Fruit fly (Drosophila melanogaster): ENCODE results near the gene CG9377.

DNA sequence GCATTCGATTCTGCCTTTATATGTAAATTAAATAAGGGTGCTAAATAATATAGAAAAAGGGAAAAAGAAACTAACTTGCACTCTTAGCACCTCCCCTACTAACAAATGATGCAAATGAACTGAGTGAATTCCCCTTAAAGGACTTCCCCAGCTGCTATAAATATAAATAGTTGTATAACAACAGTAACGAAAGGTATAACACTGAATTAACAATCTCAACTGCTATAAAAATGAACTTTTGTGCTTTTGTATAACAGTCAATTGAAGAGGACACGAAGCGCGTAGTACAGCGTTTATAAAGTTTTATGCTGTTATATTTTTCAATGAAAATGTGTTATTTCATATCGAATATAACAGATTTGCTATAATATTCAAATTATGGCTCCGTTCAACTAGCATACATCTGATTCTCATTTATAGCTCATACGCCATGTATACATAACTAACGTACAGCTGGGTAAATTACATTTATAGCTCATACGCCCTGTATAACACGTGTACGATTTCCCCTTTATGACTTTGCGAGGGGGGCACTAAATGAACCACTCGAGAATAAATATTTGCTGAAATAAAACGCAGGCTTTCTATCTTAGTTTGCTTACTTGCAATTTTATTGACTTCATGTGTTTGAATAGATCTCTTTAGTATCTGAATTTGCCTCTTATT lies 12.0 kb downstream of the CG9377 start:
- TF ChIP-seq Blimp-1 (GFP tag; optimal IDR thresholded peaks at IDR 0.05) (no peak), Ets96B (tag; optimal IDR thresholded peaks at IDR 0.05) (no peak), Eip93F (GFP tag; optimal IDR thresholded peaks at IDR 0.05) (no peak), Ets21C (GFP tag; optimal IDR thresholded peaks at IDR 0.05) (no peak), CG31627 (GFP tag; optimal IDR thresholded peaks at IDR 0.05) (no peak), CG6854 (GFP tag; optimal IDR thresholded peaks at IDR 0.05) (no peak), esn (GFP tag; optimal IDR thresholded peaks at IDR 0.05) (no peak), CG7368 (GFP tag; optimal IDR thresholded peaks at IDR 0.05) (no peak), salr (GFP tag; optimal IDR thresholded peaks at IDR 0.05) (no peak)

Data from whole organism, prepupa.